Fruit fly (Drosophila melanogaster): Measurements from ENCODE around the gene knk.

The knk gene

dm6 chr3R:10079267-10079987 lies 46.0 kb downstream of the knk start (continued):
- TF ChIP-seq lab (GFP tag; optimal IDR thresholded peaks at IDR 0.05): peak; percentile 33
- no peak for TF ChIP-seq TFAM (GFP tag; optimal IDR thresholded peaks at IDR 0.05)
- TF ChIP-seq CG1233 (GFP tag; optimal IDR thresholded peaks at IDR 0.05): no peak
- TF ChIP-seq CG2116 (GFP tag; optimal IDR thresholded peaks at IDR 0.05): no peak
- no peak; the same call in 1 of the 2 replicates for TF ChIP-seq ttk (GFP tag; IDR thresholded peaks at IDR 0.05)
- TF ChIP-seq hkb (optimal IDR thresholded peaks at IDR 0.05): no peak
- TF ChIP-seq hkb (GFP tag; IDR thresholded peaks at IDR 0.05): peak; percentile 65
- peak; percentile 38 for TF ChIP-seq nmo (GFP tag; optimal IDR thresholded peaks at IDR 0.05)
- peak; percentile 58 for TF ChIP-seq slbo (GFP tag; IDR thresholded peaks at IDR 0.05)
- peak; percentile 22 for TF ChIP-seq cato (GFP tag; optimal IDR thresholded peaks at IDR 0.05; ENCODE audit: borderline replicate concordance)
- peak; percentile 42; the same call in 1 of the 2 replicates for TF ChIP-seq CG10321 (GFP tag; IDR thresholded peaks at IDR 0.05)
- no peak for TF ChIP-seq p53 (GFP tag; optimal IDR thresholded peaks at IDR 0.05)
- TF ChIP-seq phol (tag; optimal IDR thresholded peaks at IDR 0.05): peak; percentile 42
- no peak for TF ChIP-seq CG3065 (GFP tag; optimal IDR thresholded peaks at IDR 0.05)
- TF ChIP-seq zen2 (GFP tag; IDR thresholded peaks at IDR 0.05; ENCODE audit: partially characterized antibody): no peak
- TF ChIP-seq Sry-β (GFP tag; optimal IDR thresholded peaks at IDR 0.05): no peak
- peak; percentile 23 for TF ChIP-seq CG12391 (tag; optimal IDR thresholded peaks at IDR 0.05)
- no peak for TF ChIP-seq CG1647 (GFP tag; optimal IDR thresholded peaks at IDR 0.05)
- TF ChIP-seq Nf-YC (tag; optimal IDR thresholded peaks at IDR 0.05): peak; percentile 31
- TF ChIP-seq Jarid2 (GFP tag; optimal IDR thresholded peaks at IDR 0.05): no peak
- 0 out of 2 replicates have a peak, but pooled peaks have one; percentile 17 for TF ChIP-seq ro (GFP tag; IDR thresholded peaks at IDR 0.05)
- peak; percentile 25 for TF ChIP-seq CG10979 (tag; optimal IDR thresholded peaks at IDR 0.05)
- peak; percentile 57 for TF ChIP-seq dmrt99B (tag; optimal IDR thresholded peaks at IDR 0.05)
- no peak for TF ChIP-seq ATbp (GFP tag; optimal IDR thresholded peaks at IDR 0.05)
- peak; percentile 45 for TF ChIP-seq CG17359 (tag; optimal IDR thresholded peaks at IDR 0.05)
- no peak for TF ChIP-seq CG2199 (GFP tag; IDR thresholded peaks at IDR 0.05)
- no peak for TF ChIP-seq CG15696 (tag; optimal IDR thresholded peaks at IDR 0.05)
- TF ChIP-seq tin (GFP tag; optimal IDR thresholded peaks at IDR 0.05): peak; percentile 28
- TF ChIP-seq Hr39 (optimal IDR thresholded peaks at IDR 0.05): no peak
- TF ChIP-seq Hand (GFP tag; optimal IDR thresholded peaks at IDR 0.05): no peak
- TF ChIP-seq Dfd (GFP tag; optimal IDR thresholded peaks at IDR 0.05): no peak
- no peak for TF ChIP-seq CG15073 (GFP tag; optimal IDR thresholded peaks at IDR 0.05)
- TF ChIP-seq CG10366 (GFP tag; IDR thresholded peaks at IDR 0.05): peak; percentile 32; the same call in 1 of the 2 replicates
- TF ChIP-seq nau (GFP tag; optimal IDR thresholded peaks at IDR 0.05): no peak
- TF ChIP-seq CG10209 (GFP tag; optimal IDR thresholded peaks at IDR 0.05): no peak
- TF ChIP-seq tgo (GFP tag; IDR thresholded peaks at IDR 0.05): peak; percentile 30; the same call in 1 of the 3 replicates
- TF ChIP-seq shn (GFP tag; optimal IDR thresholded peaks at IDR 0.05): no peak
- TF ChIP-seq GATAe (GFP tag; conservative IDR thresholded peaks at IDR 0.05): no peak
- no peak for TF ChIP-seq sc (optimal IDR thresholded peaks at IDR 0.05)
- TF ChIP-seq sc (GFP tag; optimal IDR thresholded peaks at IDR 0.05): no peak
- TF ChIP-seq lov (optimal IDR thresholded peaks at IDR 0.05): no peak
- TF ChIP-seq lov (GFP tag; IDR thresholded peaks at IDR 0.05): no peak
- no peak for TF ChIP-seq ems (GFP tag; optimal IDR thresholded peaks at IDR 0.05)
- no peak for TF ChIP-seq bigmax (GFP tag; optimal IDR thresholded peaks at IDR 0.05)
- no peak for TF ChIP-seq HmgD (GFP tag; optimal IDR thresholded peaks at IDR 0.05)
- peak; percentile 61 for TF ChIP-seq vvl (GFP tag; IDR thresholded peaks at IDR 0.05)
- TF ChIP-seq ham (GFP tag; IDR thresholded peaks at IDR 0.05): no peak
- TF ChIP-seq CoRest (tag; optimal IDR thresholded peaks at IDR 0.05): no peak
- no peak for TF ChIP-seq vfl (GFP tag; optimal IDR thresholded peaks at IDR 0.05)
- TF ChIP-seq CG17568 (GFP tag; optimal IDR thresholded peaks at IDR 0.05): no peak
- TF ChIP-seq Hey (tag; optimal IDR thresholded peaks at IDR 0.05): no peak

Data from whole organism, embryonic.